Worm (Caenorhabditis elegans): Measurements from ENCODE around the gene C05D12.7.

DNA sequence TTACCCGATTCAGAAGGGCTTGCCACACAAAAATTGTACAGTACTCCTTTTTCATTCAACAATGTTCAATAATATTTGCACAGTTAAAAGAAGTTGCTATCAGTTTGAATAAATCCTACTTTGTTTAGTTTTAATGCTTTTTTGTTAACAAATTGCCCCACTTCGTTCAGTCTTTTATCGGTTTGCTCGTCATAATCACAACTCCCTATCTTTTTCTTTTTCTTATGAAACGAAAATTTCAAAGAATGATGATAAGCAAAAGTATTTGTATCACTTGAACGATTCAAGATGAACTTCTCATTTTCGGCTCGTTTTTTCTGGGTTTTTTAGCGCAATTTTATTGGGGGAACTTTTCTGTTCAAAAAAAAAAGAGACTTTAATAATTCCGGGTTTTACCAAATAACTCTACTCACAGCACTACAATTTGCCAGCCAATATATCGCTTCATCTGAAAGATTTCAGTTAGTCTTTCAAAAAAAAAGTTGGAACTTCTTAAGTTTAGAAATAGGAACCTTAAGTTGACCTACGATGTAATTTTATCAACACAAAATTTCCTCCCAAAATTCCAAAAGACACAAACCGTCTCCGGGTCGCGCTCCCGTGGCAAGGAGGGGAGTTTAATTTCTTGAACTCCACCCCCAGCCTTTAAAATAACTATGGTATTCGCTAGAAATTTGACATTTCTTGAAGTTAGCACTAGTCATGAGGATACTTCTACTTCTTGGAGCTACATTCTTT is 14.9 kb downstream of the C05D12.7 start, which contains the start of gene C05D12.3:
- TF ChIP-seq him-1 (tag; optimal IDR thresholded peaks at IDR 0.05) = no peak
- no peak for TF ChIP-seq W03F9.2 (tag; optimal IDR thresholded peaks at IDR 0.05)
- TF ChIP-seq dao-5 (tag; optimal IDR thresholded peaks at IDR 0.05) = no peak

Data from whole organism, L4/young adult.